Worm (Caenorhabditis elegans): ENCODE measurements around the gene T21D12.7.

Gene T21D12.7

ce11 chrIV:257095-257494, 34.2 kb downstream of the T21D12.7 start, which contains the start of gene R02D3.8:
Gene R02D3.8 (minus strand): TSS chrIV:257203.
- TF ChIP-seq unc-62 (GFP tag; optimal IDR thresholded peaks at IDR 0.05 in 1 of 2) (peak in 1 of 2 experiments; percentile 14), unc-62 (tag; optimal IDR thresholded peaks at IDR 0.05) (no peak), mdt-29 (GFP tag; IDR thresholded peaks at IDR 0.05) (no peak), unc-130 (GFP tag; optimal IDR thresholded peaks at IDR 0.05) (peak; percentile 4), daf-16 (GFP tag; optimal IDR thresholded peaks at IDR 0.05) (no peak), daf-16 (tag; optimal IDR thresholded peaks at IDR 0.05) (peak; percentile 29), T20F7.1 (GFP tag; optimal IDR thresholded peaks at IDR 0.05) (no peak), nhr-28 (tag; optimal IDR thresholded peaks at IDR 0.05) (peak; percentile 17), duxl-1 (tag; optimal IDR thresholded peaks at IDR 0.05; ENCODE audit: poor library complexity) (peak; percentile 27), mes-2 (tag; optimal IDR thresholded peaks at IDR 0.05; ENCODE audit: poor library complexity, severe bottlenecking) (peak; percentile 94), hif-1 (tag; optimal IDR thresholded peaks at IDR 0.05) (peak in 1 of 2 experiments; percentile 73), R02D3.7 (tag; optimal IDR thresholded peaks at IDR 0.05) (peak; percentile 98), lin-38 (GFP tag; IDR thresholded peaks at IDR 0.05) (peak; percentile 38), cey-2 (tag; optimal IDR thresholded peaks at IDR 0.05; ENCODE audit: borderline replicate concordance, insufficient read depth) (no peak), ztf-7 (tag; optimal IDR thresholded peaks at IDR 0.05) (peak; percentile 3), saeg-2 (GFP tag; IDR thresholded peaks at IDR 0.05) (no peak), gei-8 (GFP tag; optimal IDR thresholded peaks at IDR 0.05) (no peak), lsy-2 (tag; optimal IDR thresholded peaks at IDR 0.05) (peak in 1 of 2 experiments; percentile 63), fos-1 (tag; optimal IDR thresholded peaks at IDR 0.05) (no peak), dve-1 (tag; optimal IDR thresholded peaks at IDR 0.05; ENCODE audit: insufficient read depth) (peak; percentile 59), dpl-1 (GFP tag; optimal IDR thresholded peaks at IDR 0.05) (peak; percentile 56)

- no peak for TF ChIP-seq F26F4.8 (GFP tag; conservative IDR thresholded peaks at IDR 0.05)
- peak; percentile 49; the same call in 1 of the 2 replicates for TF ChIP-seq hmg-1.1 (GFP tag; IDR thresholded peaks at IDR 0.05)
- TF ChIP-seq madf-9 (GFP tag; conservative IDR thresholded peaks at IDR 0.05): no peak
- no peak for TF ChIP-seq ceh-20 (GFP tag; IDR thresholded peaks at IDR 0.05)
- no peak for TF ChIP-seq nhr-10 (tag; optimal IDR thresholded peaks at IDR 0.05)
- TF ChIP-seq dve-1 (tag; optimal IDR thresholded peaks at IDR 0.05; ENCODE audit: insufficient read depth): peak; percentile 83
- TF ChIP-seq fkh-10 (GFP tag; optimal IDR thresholded peaks at IDR 0.05): no peak
- no peak for TF ChIP-seq mxl-2 (GFP tag; conservative IDR thresholded peaks at IDR 0.05)
- TF ChIP-seq lir-3 (tag; optimal IDR thresholded peaks at IDR 0.05): no peak
- no peak for TF ChIP-seq Y105C5A.15 (GFP tag; IDR thresholded peaks at IDR 0.05)
- no peak for TF ChIP-seq Y48G9A.11 (GFP tag; IDR thresholded peaks at IDR 0.05)
- TF ChIP-seq pqm-1 (tag; optimal IDR thresholded peaks at IDR 0.05): no peak
- no peak for TF ChIP-seq nhr-42 (GFP tag; IDR thresholded peaks at IDR 0.05)
- TF ChIP-seq php-3 (GFP tag; IDR thresholded peaks at IDR 0.05): 0 out of 2 replicates have a peak, but pooled peaks have one; percentile 12
- TF ChIP-seq ztf-7 (tag; optimal IDR thresholded peaks at IDR 0.05): peak; percentile 22
- peak; percentile 88 for TF ChIP-seq hlh-30 (tag; optimal IDR thresholded peaks at IDR 0.05; ENCODE audit: insufficient read depth)
- TF ChIP-seq spr-3 (GFP tag; optimal IDR thresholded peaks at IDR 0.05): no peak
- TF ChIP-seq nhr-25 (tag; optimal IDR thresholded peaks at IDR 0.05; ENCODE audit: borderline replicate concordance, insufficient read depth): peak; percentile 40
- TF ChIP-seq T26A8.4 (GFP tag; IDR thresholded peaks at IDR 0.05): no peak
- TF ChIP-seq nhr-28 (tag; optimal IDR thresholded peaks at IDR 0.05): peak; percentile 47
- peak; percentile 100 for TF ChIP-seq R02D3.7 (tag; optimal IDR thresholded peaks at IDR 0.05)
- no peak for TF ChIP-seq gei-8 (GFP tag; optimal IDR thresholded peaks at IDR 0.05)
- TF ChIP-seq ceh-62 (tag; optimal IDR thresholded peaks at IDR 0.05): no peak
- TF ChIP-seq nhr-77 (tag; optimal IDR thresholded peaks at IDR 0.05): peak; percentile 85
- peak; percentile 71 for TF ChIP-seq lin-13 (GFP tag; optimal IDR thresholded peaks at IDR 0.05)
- TF ChIP-seq daf-16 (GFP tag; optimal IDR thresholded peaks at IDR 0.05): no peak
- TF ChIP-seq daf-16 (tag; optimal IDR thresholded peaks at IDR 0.05): no peak
- peak; percentile 95 for TF ChIP-seq lin-38 (GFP tag; IDR thresholded peaks at IDR 0.05)
- peak; percentile 89 for TF ChIP-seq nhr-6 (tag; optimal IDR thresholded peaks at IDR 0.05)
- no peak for TF ChIP-seq F44E2.7 (GFP tag; IDR thresholded peaks at IDR 0.05)
- TF ChIP-seq nhr-11 (tag; optimal IDR thresholded peaks at IDR 0.05): peak; percentile 73
- TF ChIP-seq duxl-1 (tag; optimal IDR thresholded peaks at IDR 0.05; ENCODE audit: poor library complexity): no peak
- TF ChIP-seq aha-1 (tag): no peak
- no peak for TF ChIP-seq nhr-76 (tag; optimal IDR thresholded peaks at IDR 0.05)
- peak in 1 of 2 experiments; percentile 49 for TF ChIP-seq unc-62 (GFP tag; optimal IDR thresholded peaks at IDR 0.05 in 1 of 2)
- TF ChIP-seq unc-62 (tag; optimal IDR thresholded peaks at IDR 0.05): no peak
- no peak for TF ChIP-seq zip-2 (tag; optimal IDR thresholded peaks at IDR 0.05)
- TF ChIP-seq tra-1 (GFP tag; IDR thresholded peaks at IDR 0.05): no peak
Measured at ce11 chrIV:255379-255857, 35.8 kb downstream of the T21D12.7 start, which contains the start of gene rcat-1. Gene rcat-1 (minus strand): TSS chrIV:255429.

All from whole organism, L4 larva.